Fruit fly (Drosophila melanogaster): ENCODE measurements around the gene CG8010.

Gene CG8010

DNA sequence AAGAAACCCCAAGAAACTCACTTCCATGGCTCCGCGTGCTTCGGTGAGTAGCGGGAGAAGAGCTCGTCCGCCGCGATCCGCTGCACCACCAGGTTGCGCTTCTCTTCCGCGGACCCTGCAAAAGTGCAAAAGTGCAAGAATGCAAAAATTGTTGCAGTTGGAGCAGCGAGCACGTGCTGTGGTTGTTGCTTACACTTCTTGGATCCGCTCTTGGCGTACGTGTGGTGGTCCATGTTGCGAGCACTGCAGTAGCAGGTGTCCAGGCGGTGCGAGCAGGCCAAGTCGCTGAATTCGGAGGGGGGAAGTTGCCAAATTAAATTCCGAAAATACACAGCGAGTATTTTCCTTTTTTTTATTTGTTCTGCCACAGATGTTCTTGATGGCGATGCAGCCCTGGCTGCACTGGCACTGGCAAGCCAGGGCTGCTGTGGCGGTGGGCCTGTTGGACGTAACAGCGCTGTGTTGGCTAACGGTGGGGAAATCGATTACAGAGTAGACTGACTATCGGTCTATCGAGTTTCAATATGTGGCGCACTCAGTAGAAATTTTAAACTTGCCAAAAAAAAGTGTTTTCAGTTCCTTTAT is at the start of gene CG8010:
CG8010 (minus strand) TSS at position 413 of the 585 bp plus-strand sequence.
- no peak for TF ChIP-seq noc (tag; optimal IDR thresholded peaks at IDR 0.05)

DNA sequence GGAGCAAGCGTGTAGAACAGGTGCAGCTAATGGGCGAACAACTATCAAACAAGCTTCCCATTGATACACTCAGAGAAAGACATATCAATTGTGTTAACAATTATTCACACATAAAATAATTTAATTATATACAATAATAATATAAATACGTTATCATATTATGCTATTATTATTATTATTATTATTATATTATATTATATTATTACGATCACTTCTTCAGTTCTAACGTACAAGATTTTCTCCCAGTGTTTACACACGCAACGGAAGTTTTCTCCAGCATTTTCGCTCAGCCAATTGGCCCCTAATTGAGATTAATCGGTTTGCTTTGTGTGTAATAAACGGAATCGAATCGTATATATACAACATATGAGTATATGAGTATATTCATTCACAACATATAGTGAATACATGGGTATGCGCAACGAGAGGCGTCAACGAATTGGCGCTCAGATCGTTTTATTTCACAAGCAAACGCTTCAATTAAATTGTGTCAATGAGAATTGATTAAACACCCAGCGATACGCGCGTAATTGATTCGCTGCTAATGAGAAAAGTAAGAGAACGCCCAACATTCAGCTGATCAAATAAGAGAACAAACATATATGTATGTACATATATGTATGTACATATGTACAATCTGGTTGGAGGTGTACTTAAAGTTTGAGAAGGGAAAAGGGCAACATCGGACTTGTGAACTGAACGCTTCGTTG is 48.5 kb upstream of the CG8010 start:
- TF ChIP-seq noc (tag; optimal IDR thresholded peaks at IDR 0.05): peak; percentile 85

DNA sequence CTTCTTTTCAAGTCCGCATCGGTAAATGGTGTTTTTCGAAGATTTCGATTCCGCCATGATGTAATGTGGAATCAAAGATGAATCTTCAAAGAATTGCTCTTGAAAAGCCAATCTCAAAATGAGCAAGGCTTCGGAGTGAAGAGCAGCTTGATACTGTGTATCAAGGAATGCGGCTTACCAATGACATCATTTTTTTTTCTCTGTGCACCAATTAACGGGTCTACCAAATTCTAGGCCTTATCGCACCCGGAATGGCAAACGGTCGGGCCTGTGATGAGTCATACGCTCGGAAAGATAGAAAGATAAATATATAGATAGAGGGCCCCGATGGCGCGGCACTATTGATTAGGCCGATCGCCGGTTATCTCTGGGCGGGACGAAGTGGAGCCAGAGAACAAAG is 47.9 kb upstream of the CG8010 start:
- TF ChIP-seq noc (tag; optimal IDR thresholded peaks at IDR 0.05): peak; percentile 46

DNA sequence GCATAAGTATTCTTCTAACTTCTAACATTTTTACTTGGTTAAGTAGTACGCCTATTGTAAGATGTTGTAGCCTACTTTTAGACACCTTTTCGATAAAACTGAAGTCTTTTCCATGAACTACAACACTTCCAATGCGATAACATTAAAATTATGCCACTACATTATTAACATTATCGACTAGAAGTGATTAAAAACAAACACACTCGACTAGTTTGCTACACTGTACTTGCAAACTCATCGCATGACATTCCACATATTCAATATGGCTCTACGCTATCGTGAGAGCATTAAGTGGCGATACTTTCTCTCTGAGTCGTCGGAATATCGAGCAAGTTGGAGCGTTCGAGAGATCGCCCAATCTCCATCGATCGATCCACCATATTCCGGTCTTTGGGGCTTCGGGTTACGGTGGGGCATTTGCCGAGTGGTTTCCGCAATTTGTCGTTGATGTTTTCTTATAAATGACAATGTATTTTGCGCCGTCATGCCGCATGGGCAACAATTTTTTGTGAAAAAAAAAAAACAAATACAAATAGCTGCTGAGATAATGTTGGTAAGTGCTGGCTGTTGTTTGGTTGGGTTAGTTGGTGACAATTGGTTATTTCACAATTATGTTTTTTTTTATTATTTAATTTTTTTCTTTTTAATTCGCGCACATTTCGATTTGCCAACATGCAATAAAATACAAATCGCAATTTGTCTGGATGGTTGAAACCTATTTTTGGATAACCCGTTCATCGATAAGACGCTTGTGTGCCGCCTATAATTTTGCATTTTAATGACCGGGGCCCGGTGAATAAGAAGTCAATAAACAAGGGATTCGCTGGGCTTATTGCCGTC is 46.9 kb upstream of the CG8010 start:
- peak; percentile 38 for TF ChIP-seq noc (tag; optimal IDR thresholded peaks at IDR 0.05)

DNA sequence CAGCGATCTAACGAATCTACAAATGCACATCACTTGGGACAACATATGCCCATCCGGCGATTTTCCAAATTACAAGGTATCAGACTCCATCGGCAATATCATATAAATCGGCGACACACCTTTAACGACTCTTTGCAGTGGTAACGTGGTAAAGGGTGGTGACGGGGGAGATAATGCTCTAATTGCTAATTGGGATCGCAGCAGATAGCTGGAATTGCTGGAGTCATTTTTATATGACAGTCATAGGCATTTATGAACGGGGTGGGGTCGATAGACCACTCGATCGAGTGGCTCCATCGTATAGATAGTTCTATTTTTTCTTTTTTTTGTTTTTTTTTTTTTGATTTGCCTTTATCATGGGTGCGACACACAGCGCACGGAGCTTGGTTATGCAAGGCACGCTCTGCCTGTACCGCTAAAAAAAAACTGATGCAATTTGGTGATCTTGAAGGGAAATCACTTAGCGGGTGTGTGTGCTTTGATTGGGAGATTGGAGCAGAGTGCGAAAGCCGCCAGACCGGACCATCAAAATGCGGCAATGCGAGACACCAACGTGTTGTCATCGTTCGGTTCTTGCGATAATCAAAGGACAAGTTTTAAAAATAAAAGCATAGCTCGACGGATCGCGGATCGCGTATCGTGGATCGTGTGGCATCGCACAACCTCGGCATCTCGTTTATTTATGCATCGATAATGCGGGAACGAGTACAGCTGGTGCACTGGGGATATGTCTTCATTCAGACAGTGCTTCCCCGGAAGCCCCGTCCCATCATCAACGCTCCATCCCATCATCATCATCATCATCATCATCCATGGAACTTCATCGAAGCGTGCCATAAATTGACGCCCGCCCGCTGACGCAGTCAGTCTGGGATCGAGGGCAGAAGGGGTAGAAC is 45.8 kb upstream of the CG8010 start:
- no peak for TF ChIP-seq noc (tag; optimal IDR thresholded peaks at IDR 0.05)

DNA sequence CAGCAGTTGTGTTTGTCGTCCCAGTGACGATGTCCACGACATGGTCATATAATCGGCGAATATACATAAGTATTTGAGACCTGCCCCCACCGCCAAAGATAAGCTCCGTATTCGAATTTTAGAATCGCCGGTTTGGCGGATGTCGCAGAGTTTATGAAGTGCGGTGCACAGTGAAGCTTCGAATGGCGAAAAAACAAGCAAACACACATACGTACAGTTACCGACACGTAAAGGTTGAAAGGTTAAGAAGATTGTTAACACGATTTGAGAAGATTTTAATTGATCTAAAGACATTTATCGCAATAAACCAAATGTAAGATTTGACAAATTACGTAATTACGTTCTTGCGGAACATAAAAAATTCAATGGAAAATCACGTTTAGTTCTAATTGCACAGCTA is 41.0 kb upstream of the CG8010 start:
- no peak for TF ChIP-seq noc (tag; optimal IDR thresholded peaks at IDR 0.05)

DNA sequence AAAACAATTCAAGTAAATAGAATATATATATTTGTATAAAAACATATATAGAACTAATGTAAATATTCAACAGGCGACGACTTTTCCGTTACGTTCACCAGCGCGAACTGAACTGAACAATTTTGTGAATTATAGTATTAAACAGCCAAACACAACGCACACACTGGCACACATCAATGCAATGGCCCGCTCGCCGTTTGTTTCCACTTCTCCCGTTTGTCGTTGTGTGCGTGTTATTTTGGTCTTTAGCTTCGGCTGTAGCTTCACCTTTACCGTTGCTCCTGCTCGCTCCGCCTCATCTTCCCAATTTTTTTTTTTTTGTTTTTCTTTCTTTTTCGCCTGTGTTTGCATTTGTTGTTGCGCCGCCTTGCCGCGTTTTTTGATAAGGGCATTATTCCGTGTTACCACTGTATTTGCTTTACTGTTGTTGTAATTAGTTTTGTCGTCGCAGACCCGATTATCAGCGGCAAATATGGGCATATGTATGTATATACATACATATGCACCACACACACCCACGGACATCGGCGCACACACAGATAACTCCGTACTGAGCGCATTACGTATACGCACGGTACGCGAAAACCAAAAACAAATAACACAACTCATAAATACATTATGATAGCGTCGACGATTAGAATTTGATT is 39.2 kb upstream of the CG8010 start, which contains the start of gene CG8051:
CG8051 (minus strand) TSS at position 116 of the 647 bp plus-strand sequence.
- TF ChIP-seq noc (tag; optimal IDR thresholded peaks at IDR 0.05): peak; percentile 67

DNA sequence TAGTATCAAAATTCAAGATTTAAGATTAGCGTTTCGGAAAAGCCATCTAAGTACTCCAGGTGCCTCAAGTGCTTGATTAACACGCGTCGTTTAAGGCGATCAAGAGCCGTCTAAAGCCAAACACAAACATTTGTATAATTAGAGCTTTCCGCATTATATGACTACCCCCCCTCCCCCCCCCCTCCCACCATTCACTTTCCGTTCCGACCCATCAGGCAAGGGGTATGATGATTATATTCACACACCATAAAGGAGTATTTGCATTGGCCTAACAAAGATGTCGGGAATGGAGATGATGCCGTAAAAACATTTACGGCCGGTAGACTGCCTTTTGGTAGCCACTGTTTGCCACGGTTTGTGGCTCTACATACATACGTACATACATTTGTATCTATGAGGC is 37.8 kb upstream of the CG8010 start:
- TF ChIP-seq noc (tag; optimal IDR thresholded peaks at IDR 0.05): peak; percentile 52

DNA sequence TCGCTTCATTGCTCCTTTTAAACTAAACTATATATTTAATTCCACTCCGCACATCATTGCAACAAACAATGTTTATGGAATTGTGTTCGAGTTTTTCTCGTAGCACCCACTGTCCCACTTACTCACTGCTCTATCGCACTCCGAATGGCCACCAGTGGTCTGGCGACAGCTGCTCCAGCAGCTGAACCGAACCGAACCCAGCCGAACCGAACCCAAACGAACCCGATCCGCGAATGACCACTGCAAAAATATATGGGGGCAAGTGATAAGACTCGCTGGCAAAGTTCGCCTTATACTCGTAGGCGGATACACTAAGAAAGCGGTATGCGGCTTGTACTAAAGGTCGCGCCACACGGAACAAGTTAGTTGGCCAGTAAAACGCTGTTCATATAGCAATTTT is 36.5 kb upstream of the CG8010 start:
- no peak for TF ChIP-seq noc (tag; optimal IDR thresholded peaks at IDR 0.05)

DNA sequence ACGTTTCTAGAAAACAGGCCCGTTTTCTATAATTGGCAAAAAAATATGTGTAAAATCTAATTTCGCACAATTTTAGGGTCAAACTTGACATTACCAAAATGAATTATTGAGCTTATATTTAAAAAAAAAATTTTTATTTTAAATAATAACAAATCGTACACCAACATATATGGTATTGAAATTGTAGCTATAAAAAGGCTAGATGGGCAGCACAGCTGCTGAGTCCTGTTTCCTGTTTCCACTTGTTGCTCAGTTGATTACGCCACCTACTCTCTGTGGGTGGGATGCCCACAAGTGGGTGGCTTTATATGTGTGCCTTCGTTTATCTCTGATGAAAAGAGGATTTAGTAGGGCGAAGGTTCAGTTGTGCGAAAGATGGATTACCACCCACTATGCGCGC is 30.7 kb upstream of the CG8010 start:
- no peak for TF ChIP-seq noc (tag; optimal IDR thresholded peaks at IDR 0.05)

DNA sequence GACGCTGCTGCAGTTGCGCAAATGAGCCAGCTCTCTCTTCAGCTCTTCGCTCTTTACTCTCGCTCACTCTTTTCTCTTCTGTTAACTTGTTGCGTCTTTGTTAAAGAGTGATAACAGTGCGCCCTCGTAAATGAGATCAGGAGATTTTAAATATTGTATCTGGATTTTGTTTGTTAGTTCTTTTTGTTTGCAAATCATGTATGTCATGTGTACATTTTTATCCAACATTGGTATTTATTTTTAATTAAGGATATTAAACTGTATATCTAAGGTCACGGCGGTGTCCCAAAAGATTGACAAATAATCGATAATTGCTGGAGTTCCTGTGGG is 30.1 kb upstream of the CG8010 start:
- TF ChIP-seq noc (tag; optimal IDR thresholded peaks at IDR 0.05): no peak

DNA sequence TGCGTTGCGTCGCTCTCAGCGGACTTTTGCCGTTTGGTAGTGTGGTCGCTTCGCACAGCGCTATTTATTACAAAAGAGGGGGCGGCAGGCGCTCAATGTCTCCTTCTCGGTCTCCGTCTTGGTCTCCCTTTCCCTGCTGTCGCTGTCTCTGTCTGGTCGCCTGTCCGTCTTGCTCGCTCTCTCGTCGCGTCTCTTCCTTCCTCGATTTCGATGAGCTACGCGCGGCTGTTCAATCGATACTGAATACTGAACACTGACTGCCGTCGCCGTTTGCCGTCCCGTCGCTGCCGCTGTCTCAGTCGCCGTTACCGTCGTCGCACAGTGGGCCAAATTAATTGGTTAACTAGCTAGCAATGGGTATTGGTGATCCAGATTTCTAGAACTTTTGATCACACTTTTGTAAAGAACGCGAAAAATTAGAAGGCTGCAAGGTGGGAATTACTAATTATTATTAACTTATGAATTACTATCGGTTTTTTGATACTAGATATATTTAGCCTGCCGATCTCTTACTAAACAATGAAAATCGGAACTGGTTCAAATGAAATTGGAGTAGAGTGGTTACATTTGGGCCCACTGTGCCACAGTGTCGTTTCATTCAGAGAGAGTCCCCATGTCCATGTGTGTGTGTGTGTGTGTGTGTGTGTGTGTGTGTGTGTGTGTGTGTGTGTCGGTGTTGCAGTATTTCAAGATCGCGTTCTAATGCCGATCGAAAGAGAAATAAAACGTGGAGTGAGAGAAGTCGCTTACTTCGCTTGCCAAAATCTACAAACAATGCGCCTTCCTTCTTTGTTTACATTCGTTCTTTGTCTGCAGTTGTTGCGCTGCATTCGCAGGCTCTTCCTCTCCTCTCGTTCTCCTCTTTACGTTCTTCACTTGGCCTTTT is 29.4 kb upstream of the CG8010 start, which contains the start of gene CG8034:
CG8034 (minus strand) TSS at position 264 of the 886 bp plus-strand sequence.
- peak; percentile 97 for TF ChIP-seq noc (tag; optimal IDR thresholded peaks at IDR 0.05)

DNA sequence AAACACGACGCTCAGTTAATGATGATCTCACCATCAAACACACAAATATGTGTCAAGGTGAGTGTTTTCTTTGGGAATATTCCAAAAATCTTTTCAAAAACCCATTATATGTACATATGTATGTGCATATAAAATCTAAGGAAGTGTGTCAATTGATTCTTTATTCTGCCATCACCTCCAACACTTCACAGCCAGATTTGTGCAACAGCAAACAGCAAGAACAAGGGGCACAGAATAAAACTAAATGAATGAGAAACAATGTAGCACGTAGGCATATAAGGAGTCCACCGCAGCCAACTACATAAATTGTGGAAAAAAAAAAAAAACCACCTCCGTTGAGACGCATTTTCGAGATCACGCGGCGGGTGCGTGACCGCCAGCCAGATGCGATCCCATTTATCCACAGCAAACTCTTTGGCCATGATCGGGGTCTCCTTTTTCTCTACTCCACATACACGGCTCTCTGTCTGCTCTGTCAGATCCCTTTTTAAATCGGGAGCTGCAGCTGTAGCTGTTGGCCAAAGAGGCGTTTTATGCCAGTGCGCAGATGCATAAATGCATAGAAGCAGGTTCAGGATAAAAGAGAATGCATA is 27.2 kb upstream of the CG8010 start:
- TF ChIP-seq noc (tag; optimal IDR thresholded peaks at IDR 0.05): no peak

DNA sequence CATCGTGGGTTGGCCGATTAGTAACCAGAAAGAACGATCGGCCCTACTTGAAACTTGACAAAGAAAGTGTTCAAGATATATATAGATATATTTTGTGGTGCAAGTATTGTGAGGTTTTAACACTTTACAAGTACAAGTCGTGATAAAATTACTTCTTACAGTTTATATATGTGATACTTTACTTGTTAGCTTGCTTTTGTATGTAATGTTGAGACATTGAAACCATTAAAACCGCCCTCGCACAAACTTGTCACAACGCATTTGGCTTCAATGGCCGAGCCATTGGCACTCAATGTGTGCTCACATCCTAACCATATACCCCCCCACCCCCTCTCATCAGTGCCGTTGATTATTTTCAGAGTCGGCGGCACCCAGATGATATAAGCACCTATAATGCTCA is 26.3 kb upstream of the CG8010 start:
- TF ChIP-seq noc (tag; optimal IDR thresholded peaks at IDR 0.05): no peak
